Worm (Caenorhabditis elegans) whole organism, late embryonic: Measurements from ENCODE around the gene K06A4.7.

Experiments used
- F13H6.1 ChIP-seq: sonication (generic microtip); optimal IDR thresholded peaks from 2 replicates; lab custom pipeline; 2016; ENCODE audit warnings: missing genetic modification characterization, missing compliant biosample characterization
- Y22D7AL.16 ChIP-seq: sonication (generic microtip); optimal IDR thresholded peaks from 2 replicates; lab custom pipeline; 2016; ENCODE audit warnings: missing genetic modification characterization, missing compliant biosample characterization
- ceh-14 ChIP-seq: sonication (generic microtip); optimal IDR thresholded peaks from 2 replicates; lab custom pipeline; 2016; ENCODE audit warnings: missing genotype, missing genetic modification characterization, missing compliant biosample characterization
- ceh-18 ChIP-seq: sonication (generic microtip); optimal IDR thresholded peaks from 2 replicates; lab custom pipeline; 2016; ENCODE audit warnings: missing genetic modification characterization, missing compliant biosample characterization
- ceh-19 ChIP-seq: fragments of 200-800 bp; sonication (Bioruptor generic); optimal IDR thresholded peaks from 2 replicates; lab custom pipeline; 2018; ENCODE audit warnings: mild to moderate bottlenecking, missing genetic modification characterization, missing compliant biosample characterization
- ceh-22 ChIP-seq: sonication (generic microtip); optimal IDR thresholded peaks from 2 replicates; lab custom pipeline; 2017; ENCODE audit warnings: missing biosample characterization, missing genetic modification characterization
- ceh-6 ChIP-seq: fragments of 200-800 bp; sonication (Bioruptor generic); optimal IDR thresholded peaks from 2 replicates; lab custom pipeline; 2018; ENCODE audit warnings: mild to moderate bottlenecking, missing genetic modification characterization, missing compliant biosample characterization
- ceh-9 ChIP-seq: sonication (generic microtip); optimal IDR thresholded peaks from 2 replicates; lab custom pipeline; 2016; ENCODE audit warnings: mild to moderate bottlenecking, missing genetic modification characterization, inconsistent platforms, missing compliant biosample characterization
- che-1 ChIP-seq: sonication (generic microtip); optimal IDR thresholded peaks from 2 replicates; lab custom pipeline; 2016; ENCODE audit warnings: mild to moderate bottlenecking, missing genetic modification characterization, missing compliant biosample characterization
- dmd-4 ChIP-seq: sonication (generic microtip); optimal IDR thresholded peaks from 2 replicates; lab custom pipeline; 2016; ENCODE audit warnings: borderline replicate concordance, missing genetic modification characterization, missing compliant biosample characterization
- dve-1 ChIP-seq: sonication (generic microtip); optimal IDR thresholded peaks from 2 replicates; lab custom pipeline; 2017; ENCODE audit warnings: antibody characterized with exemption, mild to moderate bottlenecking, missing genetic modification characterization, missing compliant biosample characterization
- elt-2 ChIP-seq: sonication (generic microtip); optimal IDR thresholded peaks from 2 replicates; lab custom pipeline; 2016; ENCODE audit warnings: missing genetic modification reagents, missing genetic modification characterization, missing compliant biosample characterization
- elt-4 ChIP-seq: sonication (generic microtip); optimal IDR thresholded peaks from 2 replicates; lab custom pipeline; 2016; ENCODE audit warnings: missing genetic modification characterization, missing compliant biosample characterization
- ets-4 ChIP-seq: sonication (generic microtip); optimal IDR thresholded peaks from 2 replicates; lab custom pipeline; 2016; ENCODE audit warnings: missing genetic modification characterization, missing compliant biosample characterization
- eyg-1 ChIP-seq: sonication (generic microtip); optimal IDR thresholded peaks from 2 replicates; lab custom pipeline; 2016; ENCODE audit warnings: missing genotype, missing genetic modification characterization, missing compliant biosample characterization
- fax-1 ChIP-seq: sonication (generic microtip); optimal IDR thresholded peaks from 2 replicates; lab custom pipeline; 2016; ENCODE audit warnings: missing genotype, missing genetic modification characterization, missing compliant biosample characterization
- fkh-10 ChIP-seq: fragments of 150-350 bp; optimal IDR thresholded peaks from 2 replicates; lab custom pipeline; 2014; ENCODE audit warnings: missing biosample characterization, missing genetic modification reagents, missing genetic modification characterization
- gmeb-2 ChIP-seq: sonication (generic microtip); optimal IDR thresholded peaks from 2 replicates; lab custom pipeline; 2016; ENCODE audit warnings: missing genetic modification characterization, inconsistent platforms, missing compliant biosample characterization
- hlh-13 ChIP-seq: fragments of 200-800 bp; sonication (Bioruptor generic); optimal IDR thresholded peaks from 2 replicates; lab custom pipeline; 2018; ENCODE audit warnings: mild to moderate bottlenecking, missing genetic modification characterization, missing compliant biosample characterization
- hlh-15 ChIP-seq: sonication (generic microtip); optimal IDR thresholded peaks from 2 replicates; lab custom pipeline; 2016; ENCODE audit warnings: missing genetic modification characterization, missing compliant biosample characterization
- hlh-6 ChIP-seq: sonication (generic microtip); optimal IDR thresholded peaks from 2 replicates; lab custom pipeline; 2016; ENCODE audit warnings: missing genotype, missing genetic modification characterization, missing compliant biosample characterization
- hlh-8 ChIP-seq: sonication (generic microtip); optimal IDR thresholded peaks from 2 replicates; lab custom pipeline; 2016; ENCODE audit warnings: missing genotype, missing genetic modification characterization, missing compliant biosample characterization
- madf-2 ChIP-seq: sonication (generic microtip); optimal IDR thresholded peaks from 2 replicates; lab custom pipeline; 2017; ENCODE audit warnings: missing genetic modification characterization, missing compliant biosample characterization
- mec-3 ChIP-seq: sonication (generic microtip); optimal IDR thresholded peaks from 2 replicates; lab custom pipeline; 2016; ENCODE audit warnings: borderline replicate concordance, missing genetic modification characterization, missing compliant biosample characterization
- npax-4 ChIP-seq: sonication (generic microtip); optimal IDR thresholded peaks from 2 replicates; lab custom pipeline; 2016; ENCODE audit warnings: missing genetic modification characterization, missing compliant biosample characterization
- odd-2 ChIP-seq: sonication (generic microtip); optimal IDR thresholded peaks from 2 replicates; lab custom pipeline; 2017; ENCODE audit warnings: antibody characterized with exemption, mild to moderate bottlenecking, missing genetic modification characterization, missing compliant biosample characterization
- pag-3 ChIP-seq: sonication (generic microtip); optimal IDR thresholded peaks from 2 replicates; lab custom pipeline; 2016; ENCODE audit warnings: missing compliant biosample characterization, missing genetic modification characterization, borderline replicate concordance
- pax-1 ChIP-seq: fragments of 150-350 bp; optimal IDR thresholded peaks from 2 replicates; lab custom pipeline; 2014; ENCODE audit warnings: missing biosample characterization, missing genetic modification characterization
- pha-4 ChIP-seq: fragments of 150-350 bp; optimal IDR thresholded peaks from 2 replicates; lab custom pipeline; 2018; ENCODE audit warnings: missing biosample characterization, missing genetic modification reagents, missing genetic modification characterization
- pqm-1 ChIP-seq: sonication (generic microtip); optimal IDR thresholded peaks from 2 replicates; lab custom pipeline; 2016; ENCODE audit warnings: missing genetic modification characterization, missing compliant biosample characterization
- ref-2 ChIP-seq: sonication (generic microtip); optimal IDR thresholded peaks from 2 replicates; lab custom pipeline; 2016; ENCODE audit warnings: missing genetic modification characterization, missing compliant biosample characterization
- sox-4 ChIP-seq: sonication (generic microtip); optimal IDR thresholded peaks from 2 replicates; lab custom pipeline; 2017; ENCODE audit warnings: mild to moderate bottlenecking, missing genetic modification characterization, inconsistent platforms, missing compliant biosample characterization
- syd-9 ChIP-seq: sonication (generic microtip); optimal IDR thresholded peaks from 2 replicates; lab custom pipeline; 2016; ENCODE audit warnings: mild to moderate bottlenecking, missing genetic modification characterization, moderate library complexity, missing compliant biosample characterization
- unc-42 ChIP-seq: sonication (generic microtip); optimal IDR thresholded peaks from 2 replicates; lab custom pipeline; 2016; ENCODE audit warnings: missing genotype, missing genetic modification characterization, missing compliant biosample characterization
- unc-55 ChIP-seq: sonication (generic microtip); optimal IDR thresholded peaks from 2 replicates; lab custom pipeline; 2017; ENCODE audit warnings: missing biosample characterization, missing genetic modification reagents, missing genetic modification characterization
- unc-86 ChIP-seq: sonication (generic microtip); optimal IDR thresholded peaks from 2 replicates; lab custom pipeline; 2016; ENCODE audit warnings: missing genetic modification characterization, missing compliant biosample characterization
- ztf-16 ChIP-seq: sonication (generic microtip); optimal IDR thresholded peaks from 2 replicates; lab custom pipeline; 2017; ENCODE audit warnings: missing genetic modification characterization, missing compliant biosample characterization

The K06A4.7 gene

ce11 chrV:9485508-9485907, 5.8 kb downstream of the K06A4.7 start:
- no peak for TF ChIP-seq syd-9 (tag; lab: Kevin White, UChicago)
- no peak for TF ChIP-seq F13H6.1 (tag; lab: Kevin White, UChicago)
- TF ChIP-seq gmeb-2 = no peak
- TF ChIP-seq ceh-9 (tag; lab: Kevin White, UChicago) = no peak
- no peak for TF ChIP-seq ceh-18 (tag; lab: Kevin White, UChicago)
- no peak for TF ChIP-seq ets-4 (tag; lab: Kevin White, UChicago)
- no peak for TF ChIP-seq hlh-13 (GFP tag; lab: Kevin White, UChicago)
- no peak for TF ChIP-seq hlh-15 (tag; lab: Kevin White, UChicago)
- no peak for TF ChIP-seq pha-4 (tag; lab: Kevin White, UChicago)
- TF ChIP-seq dmd-4 = no peak
- no peak for TF ChIP-seq dve-1 (tag; lab: Kevin White, UChicago)
- TF ChIP-seq unc-86 = no peak
- TF ChIP-seq hlh-6 (tag; lab: Kevin White, UChicago) = no peak

ce11 chrV:9483738-9484256, 7.5 kb downstream of the K06A4.7 start, which contains the start of gene K06A4.2:
TSS of gene K06A4.2 (plus strand) at chrV:9484206.
- TF ChIP-seq madf-2 (no peak), pax-1 (no peak), unc-42 (tag; lab: Kevin White, UChicago) (peak; percentile 75)
- TF ChIP-seq, all 69 proteins: peak for 1

- TF ChIP-seq ref-2 (tag; lab: Kevin White, UChicago) = no peak
- TF ChIP-seq pqm-1 = no peak
- TF ChIP-seq syd-9 (tag; lab: Kevin White, UChicago) = no peak
- no peak for TF ChIP-seq ceh-14 (tag; lab: Kevin White, UChicago)
- no peak for TF ChIP-seq odd-2 (tag; lab: Kevin White, UChicago)
- no peak for TF ChIP-seq elt-4 (tag; lab: Kevin White, UChicago)
- no peak for TF ChIP-seq pag-3
- TF ChIP-seq ets-4 (tag; lab: Kevin White, UChicago) = no peak
- TF ChIP-seq ceh-22 = no peak
- TF ChIP-seq che-1 (tag; lab: Kevin White, UChicago) = no peak
- TF ChIP-seq Y22D7AL.16 (tag; lab: Kevin White, UChicago) = no peak
- TF ChIP-seq ztf-16 = no peak
- TF ChIP-seq pax-1 = no peak
- TF ChIP-seq sox-4 (tag; lab: Kevin White, UChicago) = no peak
These were observed 10.7 kb downstream of the K06A4.7 start, which contains the start of gene K06A4.6 for ce11 chrV:9480566-9480965. TSS of gene K06A4.6 (minus strand) at chrV:9480666.

ce11 chrV:9477863-9478262, 13.4 kb downstream of the K06A4.7 start, which contains the start of gene nas-3:
TSS of gene nas-3 (plus strand) at chrV:9478163.
- no peak for TF ChIP-seq ceh-18 (tag; lab: Kevin White, UChicago)
- TF ChIP-seq ceh-6 = no peak
- no peak for TF ChIP-seq fax-1 (tag; lab: Kevin White, UChicago)
- no peak for TF ChIP-seq npax-4 (tag; lab: Kevin White, UChicago)
- no peak for TF ChIP-seq unc-42 (tag; lab: Kevin White, UChicago)
- TF ChIP-seq mec-3 (tag; lab: Kevin White, UChicago) = no peak
- no peak for TF ChIP-seq ets-4 (tag; lab: Kevin White, UChicago)
- no peak for TF ChIP-seq ceh-19 (GFP tag; lab: Kevin White, UChicago)
- TF ChIP-seq elt-4 (tag; lab: Kevin White, UChicago) = no peak
- TF ChIP-seq Y22D7AL.16 (tag; lab: Kevin White, UChicago) = no peak
- no peak for TF ChIP-seq elt-2 (tag; lab: Kevin White, UChicago)
- no peak for TF ChIP-seq unc-55 (GFP tag; lab: Kevin White, UChicago)
- no peak for TF ChIP-seq sox-4 (tag; lab: Kevin White, UChicago)
- no peak for TF ChIP-seq eyg-1 (tag; lab: Kevin White, UChicago)
- no peak for TF ChIP-seq hlh-8 (tag; lab: Kevin White, UChicago)
- TF ChIP-seq fkh-10 = no peak
- TF ChIP-seq ztf-16 = no peak
